Worm (Caenorhabditis elegans): ENCODE measurements around the gene dmsr-10.

DNA sequence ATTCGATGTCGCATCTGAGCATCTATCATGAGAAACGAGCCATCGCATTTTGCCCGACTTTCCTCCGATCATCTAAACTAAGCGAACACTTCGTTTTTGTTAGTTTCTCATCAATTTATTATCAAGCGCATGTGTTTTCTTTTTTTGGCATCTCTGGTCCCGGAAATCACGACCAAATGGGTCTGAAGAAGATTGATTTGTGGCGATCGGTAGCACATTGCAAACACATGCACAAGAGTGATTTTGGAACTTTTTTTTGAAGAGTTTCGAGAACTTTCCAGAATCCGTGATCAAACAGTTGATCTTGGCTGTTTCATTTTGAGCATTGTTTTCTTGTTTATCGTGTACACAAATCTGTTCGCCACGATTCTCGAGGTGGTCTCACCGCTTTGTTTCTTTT lies 48.5 kb downstream of the dmsr-10 start:
- no peak for TF ChIP-seq nhr-237 (tag; optimal IDR thresholded peaks at IDR 0.05)
- no peak for TF ChIP-seq mab-5 (tag; optimal IDR thresholded peaks at IDR 0.05)
- no peak for TF ChIP-seq blmp-1 (tag; optimal IDR thresholded peaks at IDR 0.05)
